Worm (Caenorhabditis elegans): ENCODE measurements around the gene T20B12.7.
A peak's percentile ranks its signal among the peaks of the same experiment; 100 is the strongest.

Gene T20B12.7

DNA sequence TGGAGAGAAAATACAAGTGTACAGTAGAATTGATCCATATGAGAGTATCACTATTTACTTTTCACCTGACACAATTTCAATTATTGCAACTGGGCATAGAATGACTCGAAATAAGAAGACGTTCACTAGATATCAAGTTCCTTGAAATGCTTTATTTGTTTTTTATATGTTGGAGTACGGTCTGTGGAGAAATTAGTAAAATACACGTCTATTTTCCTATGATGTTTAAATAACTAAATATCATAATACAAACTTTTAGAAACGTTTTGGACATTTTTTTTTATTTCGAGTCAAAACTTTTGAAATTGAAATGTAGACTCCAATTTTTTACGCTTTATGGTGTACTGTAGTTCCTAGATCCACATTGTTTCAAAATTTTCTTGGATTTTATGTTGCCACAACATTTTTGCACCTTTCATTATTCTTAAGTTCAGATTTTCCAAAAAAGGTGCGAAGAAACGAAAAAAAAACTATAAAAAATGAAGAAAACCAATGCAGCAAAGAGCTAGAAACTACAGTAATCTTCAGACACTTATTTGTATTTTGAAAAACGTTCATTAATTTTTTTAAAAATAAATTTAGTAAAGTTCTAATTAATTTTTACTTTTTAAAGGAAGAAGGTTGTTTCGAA lies 9.3 kb downstream of the T20B12.7 start (continued):
- TF ChIP-seq lin-40 (tag; optimal IDR thresholded peaks at IDR 0.05) (peak; percentile 48), repo-1 (tag; optimal IDR thresholded peaks at IDR 0.05) (peak; percentile 76), K11D2.4 (GFP tag; IDR thresholded peaks at IDR 0.05) (no peak), F37B4.10 (GFP tag; IDR thresholded peaks at IDR 0.05) (no peak), tbx-9 (tag; optimal IDR thresholded peaks at IDR 0.05; ENCODE audit: borderline replicate concordance) (no peak), B0019.2 (GFP tag; conservative IDR thresholded peaks at IDR 0.05) (no peak), egrh-3 (GFP tag; IDR thresholded peaks at IDR 0.05) (no peak), snpc-1.1 (tag; optimal IDR thresholded peaks at IDR 0.05; ENCODE audit: insufficient read depth) (no peak), Y67H2A.10 (GFP tag; conservative IDR thresholded peaks at IDR 0.05) (no peak), B0261.1 (tag; optimal IDR thresholded peaks at IDR 0.05) (no peak), egl-18 (GFP tag; IDR thresholded peaks at IDR 0.05) (no peak), hlh-12 (tag; optimal IDR thresholded peaks at IDR 0.05) (no peak), attf-5 (GFP tag; optimal IDR thresholded peaks at IDR 0.05) (no peak), pbrm-1 (GFP tag; IDR thresholded peaks at IDR 0.05) (0 out of 2 replicates have a peak, but pooled peaks have one; percentile 36), athp-1 (tag; optimal IDR thresholded peaks at IDR 0.05) (no peak), ceh-40 (GFP tag; IDR thresholded peaks at IDR 0.05) (0 out of 2 replicates have a peak, but pooled peaks have one; percentile 9), madf-10 (tag; optimal IDR thresholded peaks at IDR 0.05) (no peak), ztf-25 (GFP tag; IDR thresholded peaks at IDR 0.05) (no peak), T07F8.4 (tag; optimal IDR thresholded peaks at IDR 0.05) (no peak), Y53F4B.3 (GFP tag; IDR thresholded peaks at IDR 0.05) (no peak), ztf-3 (GFP tag; optimal IDR thresholded peaks at IDR 0.05) (no peak), madf-8 (GFP tag; conservative IDR thresholded peaks at IDR 0.05) (no peak), hlh-26 (GFP tag; conservative IDR thresholded peaks at IDR 0.05) (no peak), nhr-80 (tag; optimal IDR thresholded peaks at IDR 0.05) (no peak), F57C9.4 (tag; optimal IDR thresholded peaks at IDR 0.05) (peak; percentile 45), unc-130 (GFP tag; optimal IDR thresholded peaks at IDR 0.05) (no peak), nhr-179 (tag; optimal IDR thresholded peaks at IDR 0.05) (no peak), gei-17 (GFP tag; optimal IDR thresholded peaks at IDR 0.05) (no peak), akir-1 (GFP tag; optimal IDR thresholded peaks at IDR 0.05) (no peak), lin-26 (GFP tag; IDR thresholded peaks at IDR 0.05) (peak; percentile 14; the same call in 1 of the 2 replicates), tlf-1 (GFP tag; optimal IDR thresholded peaks at IDR 0.05) (no peak), chd-7 (tag; optimal IDR thresholded peaks at IDR 0.05) (peak; percentile 39), snpc-4 (GFP tag; optimal IDR thresholded peaks at IDR 0.05) (no peak), snpc-4 (tag; optimal IDR thresholded peaks at IDR 0.05) (no peak), mxl-1 (tag; optimal IDR thresholded peaks at IDR 0.05) (no peak), ama-1 (optimal IDR thresholded peaks at IDR 0.05) (peak; percentile 41), ama-1 (GFP tag; optimal IDR thresholded peaks at IDR 0.05) (no peak), nfyb-1 (GFP tag; IDR thresholded peaks at IDR 0.05) (no peak), atf-7 (tag; optimal IDR thresholded peaks at IDR 0.05) (no peak), T26A5.8 (tag; optimal IDR thresholded peaks at IDR 0.05) (peak; percentile 21), Y53G8AR.9 (GFP tag; conservative IDR thresholded peaks at IDR 0.05) (no peak), ceh-58 (GFP tag; IDR thresholded peaks at IDR 0.05) (no peak), mel-28 (tag; optimal IDR thresholded peaks at IDR 0.05; ENCODE audit: borderline replicate concordance) (no peak), Y56A3A.18 (GFP tag; IDR thresholded peaks at IDR 0.05) (0 out of 2 replicates have a peak, but pooled peaks have one; percentile 47), lin-35 (GFP tag; optimal IDR thresholded peaks at IDR 0.05) (no peak), tbp1 (GFP tag; optimal IDR thresholded peaks at IDR 0.05) (no peak), ceh-100 (GFP tag; IDR thresholded peaks at IDR 0.05) (no peak), ztf-26 (tag; optimal IDR thresholded peaks at IDR 0.05) (no peak), ekl-4 (GFP tag; IDR thresholded peaks at IDR 0.05) (no peak), Y95B8A.8 (GFP tag; IDR thresholded peaks at IDR 0.05) (0 out of 2 replicates have a peak, but pooled peaks have one; percentile 11)
